Fruit fly (Drosophila melanogaster): Measurements from ENCODE around the gene Sgs7.

- TF ChIP-seq Pif1B (GFP tag; optimal IDR thresholded peaks at IDR 0.05) (no peak), CG4496 (GFP tag; IDR thresholded peaks at IDR 0.05) (no peak), rn (GFP tag; IDR thresholded peaks at IDR 0.05) (no peak), EcR (GFP tag; optimal IDR thresholded peaks at IDR 0.05) (no peak), CG10348 (GFP tag; IDR thresholded peaks at IDR 0.05) (no peak), CG34367 (tag; optimal IDR thresholded peaks at IDR 0.05) (no peak), CG8301 (tag; optimal IDR thresholded peaks at IDR 0.05) (no peak), CG9948 (tag; optimal IDR thresholded peaks at IDR 0.05) (no peak), CG14655 (GFP tag; optimal IDR thresholded peaks at IDR 0.05) (no peak), Pif1A (GFP tag; optimal IDR thresholded peaks at IDR 0.05) (no peak), CG32121 (GFP tag; IDR thresholded peaks at IDR 0.05) (no peak), CG12605 (GFP tag; IDR thresholded peaks at IDR 0.05) (no peak), CG13204 (GFP tag; optimal IDR thresholded peaks at IDR 0.05) (no peak)
Measured at dm6 chr3L:11513405-11513804, 3.7 kb downstream of the Sgs7 start, which contains the start of gene CG7512.

Measured in whole organism, pupa.